Worm (Caenorhabditis elegans) whole organism, mixed stage, embryonic: ENCODE measurements around the gene catp-2.

Experiments
- M03D4.4 ChIP-seq: sonication (generic microtip); optimal IDR thresholded peaks from 2 replicates; lab custom pipeline; 2017; ENCODE audit warnings: mild to moderate bottlenecking, missing genetic modification characterization, missing compliant biosample characterization
- blmp-1 ChIP-seq: fragments of 150-350 bp; optimal IDR thresholded peaks from 2 replicates; lab custom pipeline; 2014; ENCODE audit warnings: missing biosample characterization, missing genetic modification characterization
- elt-1 ChIP-seq: sonication (generic microtip); optimal IDR thresholded peaks from 2 replicates; lab custom pipeline; 2017; ENCODE audit warnings: missing genetic modification characterization, mild to moderate bottlenecking, missing compliant biosample characterization, antibody characterized with exemption, moderate library complexity, borderline replicate concordance; ENCODE audit not compliant: insufficient read depth
- mab-5 ChIP-seq: fragments of 150-350 bp; optimal IDR thresholded peaks from 2 replicates; lab custom pipeline; 2014; ENCODE audit warnings: missing biosample characterization, missing genetic modification characterization
- nhr-12 ChIP-seq: fragments of 150-350 bp; optimal IDR thresholded peaks from 2 replicates; lab custom pipeline; 2014; ENCODE audit warnings: missing biosample characterization, missing genetic modification characterization
- nhr-237 ChIP-seq: fragments of 150-350 bp; optimal IDR thresholded peaks from 2 replicates; lab custom pipeline; 2014; ENCODE audit warnings: missing biosample characterization, missing genetic modification characterization
- nhr-76 ChIP-seq: sonication (generic microtip); optimal IDR thresholded peaks from 2 replicates; lab custom pipeline; 2017; ENCODE audit warnings: missing biosample characterization, missing genetic modification characterization
- pha-4 ChIP-seq: fragments of 150-350 bp; optimal IDR thresholded peaks from 2 replicates; lab custom pipeline; 2018; ENCODE audit warnings: missing biosample characterization, missing genetic modification reagents, missing genetic modification characterization
- ztf-11 ChIP-seq: fragments of 150-350 bp; optimal IDR thresholded peaks from 2 replicates; lab custom pipeline; 2014; ENCODE audit warnings: missing biosample characterization, missing genetic modification characterization

ce11 chrV:4929842-4930241 lies 4.7 kb upstream of the catp-2 start, which contains the start of gene str-205:
- no peak for TF ChIP-seq elt-1 (tag; lab: Kevin White, UChicago)
- no peak for TF ChIP-seq nhr-12 (tag; lab: Kevin White, UChicago)
- TF ChIP-seq nhr-76 (tag; lab: Kevin White, UChicago): no peak
- no peak for TF ChIP-seq pha-4 (tag; lab: Kevin White, UChicago)
- TF ChIP-seq mab-5: no peak
- no peak for TF ChIP-seq M03D4.4 (tag; lab: Kevin White, UChicago)
- TF ChIP-seq ztf-11 (tag; lab: Kevin White, UChicago): no peak
- TF ChIP-seq nhr-237 (tag; lab: Kevin White, UChicago): no peak
- TF ChIP-seq blmp-1 (tag; lab: Kevin White, UChicago): no peak
